Worm (Caenorhabditis elegans): ENCODE data around the gene mtx-2.

mtx-2 gene

ce11 chrIII:7733563-7733962, 29.8 kb downstream of the mtx-2 start:
- TF ChIP-seq ztf-29 (GFP tag; IDR thresholded peaks at IDR 0.05) (no peak), flt-1 (GFP tag; IDR thresholded peaks at IDR 0.05) (peak; percentile 25; the same call in 1 of the 2 replicates), cog-1 (tag; optimal IDR thresholded peaks at IDR 0.05) (no peak), klf-2 (GFP tag; conservative IDR thresholded peaks at IDR 0.05) (no peak), ztf-23 (GFP tag; IDR thresholded peaks at IDR 0.05) (0 out of 2 replicates have a peak, but pooled peaks have one; percentile 46)

- no peak for TF ChIP-seq ref-1 (GFP tag; conservative IDR thresholded peaks at IDR 0.05)
- no peak for TF ChIP-seq tab-1 (GFP tag; IDR thresholded peaks at IDR 0.05)
- TF ChIP-seq cog-1 (tag; optimal IDR thresholded peaks at IDR 0.05), result no peak
- no peak for TF ChIP-seq ztf-23 (GFP tag; IDR thresholded peaks at IDR 0.05)
- TF ChIP-seq med-1 (GFP tag; optimal IDR thresholded peaks at IDR 0.05; ENCODE audit: insufficient read depth), result no peak
- no peak for TF ChIP-seq ztf-29 (GFP tag; IDR thresholded peaks at IDR 0.05)
Measured at ce11 chrIII:7731085-7731484, 32.3 kb downstream of the mtx-2 start.

DNA sequence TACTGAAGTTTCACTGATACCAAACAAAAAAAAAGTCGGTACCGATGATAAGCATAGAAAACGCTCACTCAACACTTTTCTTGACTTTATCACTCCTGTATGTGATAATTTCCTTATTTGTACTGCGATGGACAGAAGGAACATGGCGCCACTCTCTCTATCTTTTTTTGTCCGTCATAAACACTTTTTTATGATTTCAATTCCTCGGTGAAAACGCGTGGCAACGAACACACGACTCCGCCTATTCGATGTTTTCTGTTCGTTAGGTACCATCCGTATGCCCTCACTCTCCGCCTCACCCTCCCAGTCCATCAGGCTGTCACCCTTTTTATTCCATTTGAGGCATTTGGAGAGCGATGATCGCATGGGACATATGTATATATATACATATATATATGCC, 33.1 kb downstream of the mtx-2 start:
- TF ChIP-seq klf-2 (GFP tag; conservative IDR thresholded peaks at IDR 0.05), result no peak
- TF ChIP-seq T22C8.4 (GFP tag; IDR thresholded peaks at IDR 0.05), result no peak
- no peak for TF ChIP-seq tab-1 (GFP tag; IDR thresholded peaks at IDR 0.05)
- no peak for TF ChIP-seq ztf-23 (GFP tag; IDR thresholded peaks at IDR 0.05)
- TF ChIP-seq cog-1 (tag; optimal IDR thresholded peaks at IDR 0.05), result no peak
- no peak for TF ChIP-seq med-1 (GFP tag; optimal IDR thresholded peaks at IDR 0.05; ENCODE audit: insufficient read depth)
- TF ChIP-seq ztf-29 (GFP tag; IDR thresholded peaks at IDR 0.05), result no peak
- TF ChIP-seq ref-1 (GFP tag; conservative IDR thresholded peaks at IDR 0.05), result no peak
- no peak for TF ChIP-seq flt-1 (GFP tag; IDR thresholded peaks at IDR 0.05)

- TF ChIP-seq med-1 (GFP tag; optimal IDR thresholded peaks at IDR 0.05; ENCODE audit: insufficient read depth) (no peak), tab-1 (GFP tag; IDR thresholded peaks at IDR 0.05) (no peak), flt-1 (GFP tag; IDR thresholded peaks at IDR 0.05) (peak; percentile 28; the same call in 1 of the 2 replicates), ref-1 (GFP tag; conservative IDR thresholded peaks at IDR 0.05) (no peak), klf-2 (GFP tag; conservative IDR thresholded peaks at IDR 0.05) (no peak), ztf-29 (GFP tag; IDR thresholded peaks at IDR 0.05) (no peak), T22C8.4 (GFP tag; IDR thresholded peaks at IDR 0.05) (no peak), cog-1 (tag; optimal IDR thresholded peaks at IDR 0.05) (peak; percentile 85), ztf-23 (GFP tag; IDR thresholded peaks at IDR 0.05) (peak; percentile 27; the same call in 1 of the 2 replicates)
Measured at ce11 chrIII:7729534-7730061, 33.8 kb downstream of the mtx-2 start, which contains the start of gene ZK112.4. Gene ZK112.4 (minus strand): TSS chrIII:7730011.

ce11 chrIII:7729062-7729461, 34.3 kb downstream of the mtx-2 start:
- no peak for TF ChIP-seq T22C8.4 (GFP tag; IDR thresholded peaks at IDR 0.05)
- 0 out of 2 replicates have a peak, but pooled peaks have one; percentile 23 for TF ChIP-seq flt-1 (GFP tag; IDR thresholded peaks at IDR 0.05)
- no peak for TF ChIP-seq ref-1 (GFP tag; conservative IDR thresholded peaks at IDR 0.05)
- no peak for TF ChIP-seq med-1 (GFP tag; optimal IDR thresholded peaks at IDR 0.05; ENCODE audit: insufficient read depth)

- TF ChIP-seq cog-1 (tag; optimal IDR thresholded peaks at IDR 0.05) (peak; percentile 39), ztf-23 (GFP tag; IDR thresholded peaks at IDR 0.05) (no peak), tab-1 (GFP tag; IDR thresholded peaks at IDR 0.05) (no peak), flt-1 (GFP tag; IDR thresholded peaks at IDR 0.05) (0 out of 2 replicates have a peak, but pooled peaks have one; percentile 17), ztf-29 (GFP tag; IDR thresholded peaks at IDR 0.05) (no peak), klf-2 (GFP tag; conservative IDR thresholded peaks at IDR 0.05) (no peak), T22C8.4 (GFP tag; IDR thresholded peaks at IDR 0.05) (no peak)
Measured at ce11 chrIII:7728494-7728893, 34.9 kb downstream of the mtx-2 start.

DNA sequence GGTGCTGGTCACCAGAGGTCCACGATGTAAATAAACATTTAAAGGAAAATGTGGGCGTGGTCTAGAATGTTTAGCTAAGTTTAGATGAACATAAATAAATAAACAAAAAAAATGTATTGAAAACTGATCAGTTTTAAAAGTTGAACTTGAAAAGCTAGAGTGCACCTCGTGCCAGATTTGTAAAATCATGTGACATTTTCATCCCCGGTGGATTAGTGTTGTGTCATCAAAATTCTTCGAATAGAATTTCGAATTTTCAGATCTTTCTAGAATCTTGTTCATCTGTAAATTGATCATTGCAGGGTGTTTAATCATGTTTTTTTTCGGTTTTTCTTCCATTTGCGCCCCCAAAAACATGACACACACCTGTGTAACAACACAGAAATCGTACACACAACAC, 36.9 kb downstream of the mtx-2 start:
- TF ChIP-seq tab-1 (GFP tag; IDR thresholded peaks at IDR 0.05) (no peak), ztf-29 (GFP tag; IDR thresholded peaks at IDR 0.05) (no peak), ref-1 (GFP tag; conservative IDR thresholded peaks at IDR 0.05) (no peak), cog-1 (tag; optimal IDR thresholded peaks at IDR 0.05) (no peak), ztf-23 (GFP tag; IDR thresholded peaks at IDR 0.05) (no peak), T22C8.4 (GFP tag; IDR thresholded peaks at IDR 0.05) (no peak), med-1 (GFP tag; optimal IDR thresholded peaks at IDR 0.05; ENCODE audit: insufficient read depth) (no peak), klf-2 (GFP tag; conservative IDR thresholded peaks at IDR 0.05) (no peak), flt-1 (GFP tag; IDR thresholded peaks at IDR 0.05) (no peak)

ce11 chrIII:7725483-7726250, 37.7 kb downstream of the mtx-2 start:
- TF ChIP-seq tab-1 (GFP tag; IDR thresholded peaks at IDR 0.05), result 0 out of 2 replicates have a peak, but pooled peaks have one; percentile 19
- TF ChIP-seq T22C8.4 (GFP tag; IDR thresholded peaks at IDR 0.05), result no peak

DNA sequence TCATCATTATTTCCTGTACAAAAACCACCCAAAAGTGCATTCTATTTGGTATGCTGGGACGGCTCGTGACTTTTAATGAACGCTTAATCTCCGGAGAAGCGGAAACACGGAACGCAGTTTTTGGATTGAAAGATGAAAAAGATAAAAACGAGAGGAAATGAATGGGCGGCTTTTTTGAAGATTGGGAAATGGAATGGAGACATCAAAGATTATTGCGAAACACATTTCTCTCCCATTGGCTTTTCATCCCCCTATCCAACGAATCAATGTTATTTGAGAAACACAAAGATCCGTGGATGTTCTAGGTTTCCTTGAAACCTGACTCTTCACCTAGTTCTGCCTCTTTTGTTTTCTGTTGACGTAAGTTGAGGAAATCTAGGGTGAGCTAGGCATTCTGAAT, 39.0 kb downstream of the mtx-2 start:
- TF ChIP-seq med-1 (GFP tag; optimal IDR thresholded peaks at IDR 0.05; ENCODE audit: insufficient read depth), result no peak

DNA sequence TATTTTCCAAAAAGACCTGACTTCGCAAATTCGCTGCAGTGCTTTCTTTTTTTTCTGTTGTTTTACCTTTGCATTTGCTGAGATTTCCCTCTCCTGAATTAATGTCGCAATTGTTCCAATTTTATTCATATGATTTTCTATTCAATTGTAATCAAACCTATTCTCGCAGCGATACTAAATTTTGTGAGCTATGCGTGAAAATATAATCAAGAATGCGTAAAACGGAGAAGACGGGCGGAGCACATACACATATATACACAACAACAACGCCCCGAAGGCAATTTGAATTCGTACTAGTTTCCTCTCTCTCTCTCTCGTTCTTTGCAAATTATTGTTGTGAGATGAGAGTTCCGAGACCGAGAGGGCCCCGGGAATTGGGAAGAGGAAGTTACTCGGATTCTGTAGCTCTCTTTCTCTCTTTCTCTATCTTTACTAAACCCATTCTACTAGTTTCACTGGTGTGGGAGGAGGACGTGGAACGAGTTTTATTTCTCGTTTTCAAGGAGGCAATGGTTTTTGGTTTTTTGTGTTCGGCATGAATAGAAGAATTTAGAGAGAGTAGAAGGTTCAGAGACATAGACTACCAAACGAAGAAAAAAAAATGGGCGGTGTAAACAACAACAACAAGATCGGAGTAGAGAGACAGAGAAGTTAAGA, 39.9 kb downstream of the mtx-2 start:
- no peak for TF ChIP-seq ztf-23 (GFP tag; IDR thresholded peaks at IDR 0.05)
- no peak for TF ChIP-seq med-1 (GFP tag; optimal IDR thresholded peaks at IDR 0.05; ENCODE audit: insufficient read depth)
- no peak for TF ChIP-seq cog-1 (tag; optimal IDR thresholded peaks at IDR 0.05)
- no peak for TF ChIP-seq tab-1 (GFP tag; IDR thresholded peaks at IDR 0.05)

All from whole organism, midembryonic.